Worm (Caenorhabditis elegans) whole organism, L4 larva: ENCODE measurements around the gene sru-3.

Experiments
- R02D3.7 ChIP-seq: fragments of 150-350 bp; sonication (generic microtip); optimal IDR thresholded peaks from 3 replicates; lab custom pipeline; 2014; ENCODE audit warnings: missing biosample characterization, missing genetic modification characterization
- Y105C5A.15 ChIP-seq: fragments of 200-800 bp; sonication (Bioruptor generic); IDR thresholded peaks from 2 replicates; pipeline ENCODE4 v1.3.6; 2022; ENCODE audit warnings: missing genetic modification characterization, missing compliant biosample characterization
- ama-1 ChIP-seq: fragments of 150-350 bp; optimal IDR thresholded peaks from 2 replicates; lab custom pipeline; 2014; ENCODE audit warnings: inconsistent platforms, mixed read lengths
- lsy-2 ChIP-seq, 2 experiments: fragments of 150-350 bp in 1 of 2; sonication (generic microtip) in 1 of 2; optimal IDR thresholded peaks; 2 replicates each; lab custom pipeline; 2014 to 2017; ENCODE audit warnings: missing biosample characterization in 2 of 2, missing genetic modification characterization in 2 of 2
- nhr-42 ChIP-seq: fragments of 200-800 bp; sonication (Bioruptor generic); IDR thresholded peaks from 2 replicates; pipeline ENCODE4 v1.3.6; 2022; ENCODE audit warnings: missing genetic modification characterization, missing compliant biosample characterization
- nhr-76 ChIP-seq: fragments of 150-350 bp; optimal IDR thresholded peaks from 2 replicates; lab custom pipeline; 2014; ENCODE audit warnings: missing biosample characterization, missing genetic modification characterization
- pqm-1 ChIP-seq: sonication (generic microtip); optimal IDR thresholded peaks from 2 replicates; lab custom pipeline; 2017; ENCODE audit warnings: missing biosample characterization, missing genetic modification characterization
- snpc-1.2 ChIP-seq: fragments of 200-800 bp; sonication (Bioruptor generic); IDR thresholded peaks from 2 replicates; pipeline ENCODE4 v1.3.6; 2022; ENCODE audit warnings: missing genetic modification reagents, missing genetic modification characterization, missing compliant biosample characterization
- snpc-4 ChIP-seq: fragments of 150-350 bp; optimal IDR thresholded peaks from 2 replicates; lab custom pipeline; 2014; ENCODE audit warnings: missing biosample characterization, missing genetic modification characterization
- unc-130 ChIP-seq: sonication (generic microtip); optimal IDR thresholded peaks from 2 replicates; lab custom pipeline; 2016; ENCODE audit warnings: missing genetic modification reagents, missing genetic modification characterization, missing compliant biosample characterization
- ztf-11 ChIP-seq: fragments of 150-350 bp; optimal IDR thresholded peaks from 2 replicates; lab custom pipeline; 2014; ENCODE audit warnings: missing biosample characterization, missing genetic modification characterization

ce11 chrIV:9450375-9450774 lies 46.0 kb upstream of the sru-3 start, which contains the start of gene cpin-1:
- TF ChIP-seq snpc-1.2 (GFP tag; lab: Robert Waterston, UW), result no peak
- no peak for TF ChIP-seq lsy-2 (tag; optimal IDR thresholded peaks at IDR 0.05; lab: Kevin White, UChicago)
- no peak for TF ChIP-seq nhr-42 (GFP tag; lab: Robert Waterston, UW)
- TF ChIP-seq nhr-76 (tag; lab: Kevin White, UChicago), result no peak
- no peak for TF ChIP-seq Y105C5A.15 (GFP tag; lab: Robert Waterston, UW)
- TF ChIP-seq unc-130 (GFP tag; lab: Kevin White, UChicago), result no peak
- no peak for TF ChIP-seq ztf-11 (tag; lab: Kevin White, UChicago)
- no peak for TF ChIP-seq snpc-4 (tag; lab: Kevin White, UChicago)
- TF ChIP-seq ama-1 (lab: Kevin White, UChicago), result no peak
- no peak for TF ChIP-seq R02D3.7 (tag; lab: Kevin White, UChicago)
- no peak for TF ChIP-seq pqm-1 (tag; lab: Kevin White, UChicago)
